Worm (Caenorhabditis elegans) whole organism, L4 larva: ENCODE results near the gene gex-4.

Experiments used
- ceh-20 ChIP-seq: fragments of 200-800 bp; sonication (Bioruptor generic); IDR thresholded peaks from 2 replicates; pipeline ENCODE4 v1.3.6; 2022; ENCODE audit warnings: missing genetic modification reagents, missing genetic modification characterization, missing compliant biosample characterization
- lir-3 ChIP-seq: sonication (generic microtip); optimal IDR thresholded peaks from 2 replicates; lab custom pipeline; 2016; ENCODE audit warnings: mild to moderate bottlenecking, missing genetic modification characterization, missing compliant biosample characterization
- nhr-48 ChIP-seq: sonication (generic microtip); optimal IDR thresholded peaks from 2 replicates; lab custom pipeline; 2016; ENCODE audit warnings: mild to moderate bottlenecking, missing genetic modification characterization, missing compliant biosample characterization
- nhr-6 ChIP-seq: fragments of 150-350 bp; optimal IDR thresholded peaks from 2 replicates; lab custom pipeline; 2014; ENCODE audit warnings: missing biosample characterization, missing genetic modification characterization
- spr-3 ChIP-seq: fragments of 200-800 bp; sonication (Bioruptor generic); optimal IDR thresholded peaks from 2 replicates; lab custom pipeline; 2018; ENCODE audit warnings: mild to moderate bottlenecking, missing genetic modification characterization, missing compliant biosample characterization

ce11 chrIII:12230195-12230594, 11.8 kb upstream of the gex-4 start:
- no peak for TF ChIP-seq nhr-6 (tag; lab: Kevin White, UChicago)
- TF ChIP-seq nhr-48: no peak
- TF ChIP-seq spr-3 (GFP tag; lab: Kevin White, UChicago): no peak
- no peak for TF ChIP-seq lir-3
- no peak for TF ChIP-seq ceh-20 (GFP tag; lab: Robert Waterston, UW)
